Fruit fly (Drosophila melanogaster) Kc167 (cell line): ENCODE measurements around the gene CG31248.

ENCODE experiments used
- Sin3A ChIP-seq: fragments of >200 bp; optimal IDR thresholded peaks from 2 replicates; lab custom pipeline; 2018; ENCODE audit warnings: missing external identifiers
- h ChIP-seq: fragments of >200 bp; optimal IDR thresholded peaks from 3 replicates; lab custom pipeline; 2018; ENCODE audit warnings: missing external identifiers
- insv ChIP-seq: fragments of >200 bp; optimal IDR thresholded peaks from 3 replicates; lab custom pipeline; 2018; ENCODE audit warnings: missing external identifiers

dm6 chr3R:7094368-7094767 is 34.8 kb upstream of the CG31248 start:
- TF ChIP-seq h (lab: Kevin White, UChicago): no peak
- TF ChIP-seq insv (lab: Kevin White, UChicago): no peak
- TF ChIP-seq Sin3A: no peak
